Fruit fly (Drosophila melanogaster) whole organism, embryonic: ENCODE results near the gene papi.

ENCODE experiments used
- B-H1 ChIP-seq: fragments of 200-800 bp; sonication (Bioruptor generic); IDR thresholded peaks from 3 replicates; pipeline ENCODE4 v1.3.6; 2022; ENCODE audit warnings: missing biosample characterization, missing genetic modification characterization
- B-H2 ChIP-seq: fragments of 200-800 bp; sonication (Bioruptor generic); optimal IDR thresholded peaks from 2 replicates; lab custom pipeline; 2018; ENCODE audit warnings: missing biosample characterization, mild to moderate bottlenecking, missing genetic modification characterization
- CG12155 ChIP-seq: fragments of 200-800 bp; sonication (Bioruptor generic); optimal IDR thresholded peaks from 3 replicates; lab custom pipeline; 2016; ENCODE audit warnings: missing biosample characterization, missing genetic modification characterization
- CG13624 ChIP-seq: fragments of 200-800 bp; sonication (Bioruptor generic); optimal IDR thresholded peaks from 2 replicates; lab custom pipeline; 2016; ENCODE audit warnings: missing biosample characterization, missing genetic modification characterization
- CG14710 ChIP-seq: fragments of 200-800 bp; sonication (Bioruptor generic); optimal IDR thresholded peaks from 3 replicates; lab custom pipeline; 2019; ENCODE audit warnings: missing biosample characterization, mild to moderate bottlenecking, missing genetic modification characterization, moderate library complexity
- CG8290 ChIP-seq, 3 experiments: fragments of 200-800 bp; sonication (Bioruptor generic); optimal IDR thresholded peaks; 2 replicates each; lab custom pipeline; 2016 to 2019; ENCODE audit warnings: missing biosample characterization in 3 of 3, missing genetic modification characterization in 3 of 3, mild to moderate bottlenecking in 2 of 3, moderate library complexity in 1 of 3
- Myb ChIP-seq: fragments of 200-800 bp; sonication (Bioruptor generic); optimal IDR thresholded peaks from 2 replicates; lab custom pipeline; 2016; ENCODE audit warnings: missing biosample characterization, missing genetic modification characterization
- Opbp ChIP-seq: fragments of 200-800 bp; sonication (Bioruptor generic); IDR thresholded peaks from 3 replicates; pipeline ENCODE4 v1.3.6; 2022; ENCODE audit warnings: missing biosample characterization, missing genetic modification characterization; ENCODE audit not compliant: partially characterized antibody
- Sin3A ChIP-seq: fragments of >200 bp; optimal IDR thresholded peaks from 2 replicates; lab custom pipeline; 2018
- gem ChIP-seq: fragments of 200-800 bp; sonication (Bioruptor generic); optimal IDR thresholded peaks from 2 replicates; lab custom pipeline; 2019; ENCODE audit warnings: missing biosample characterization, mild to moderate bottlenecking, missing genetic modification characterization, moderate library complexity
- hbn ChIP-seq: fragments of 200-800 bp; sonication (Bioruptor generic); IDR thresholded peaks from 2 replicates; pipeline ENCODE4 v1.3.6; 2022; ENCODE audit warnings: missing biosample characterization, missing genetic modification characterization; ENCODE audit not compliant: partially characterized antibody
- org-1 ChIP-seq: fragments of 200-800 bp; sonication (Bioruptor generic); optimal IDR thresholded peaks from 2 replicates; lab custom pipeline; 2017; ENCODE audit warnings: missing biosample characterization, missing genetic modification characterization
- pan ChIP-seq, 4 experiments: fragments of >200 bp in 3 of 4; fragments of 200-800 bp in 1 of 4; sonication (Bioruptor generic) in 1 of 4; optimal IDR thresholded peaks in 3 of 4; IDR thresholded peaks in 1 of 4; 2 replicates each; pipeline versions ENCODE4 v1.3.6 to Lab custom; 2017 to 2022; ENCODE audit warnings: missing biosample characterization in 2 of 4, missing genetic modification characterization in 2 of 4, mixed read lengths in 1 of 4
- unpg ChIP-seq: fragments of 200-800 bp; sonication (Bioruptor generic); optimal IDR thresholded peaks from 3 replicates; lab custom pipeline; 2018; ENCODE audit warnings: missing biosample characterization, mild to moderate bottlenecking, missing genetic modification characterization, moderate library complexity

- TF ChIP-seq Opbp (GFP tag; lab: Robert Waterston, UW): no peak
- TF ChIP-seq CG8290 (GFP tag; optimal IDR thresholded peaks at IDR 0.05; lab: Kevin White, UChicago): no peak
- TF ChIP-seq CG8290 (tag; optimal IDR thresholded peaks at IDR 0.05; lab: Kevin White, UChicago): peak; percentile 63 to 89
- TF ChIP-seq gem (tag; lab: Kevin White, UChicago): peak; percentile 77
- TF ChIP-seq Sin3A (lab: Kevin White, UChicago): no peak
- TF ChIP-seq org-1 (GFP tag; lab: Kevin White, UChicago): peak; percentile 5
- no peak for TF ChIP-seq hbn
- peak; percentile 34 for TF ChIP-seq unpg (GFP tag; lab: Kevin White, UChicago)
- TF ChIP-seq CG13624 (GFP tag; lab: Kevin White, UChicago): no peak
- no peak for TF ChIP-seq B-H1
- peak; percentile 32 for TF ChIP-seq Myb (GFP tag; lab: Kevin White, UChicago)
- no peak for TF ChIP-seq pan (optimal IDR thresholded peaks at IDR 0.05; lab: Kevin White, UChicago)
- TF ChIP-seq pan (GFP tag; optimal IDR thresholded peaks at IDR 0.05 in 1 of 2, IDR thresholded peaks at IDR 0.05 in 1 of 2): no peak
- TF ChIP-seq B-H2: peak; percentile 53
- TF ChIP-seq CG14710: peak; percentile 38
- TF ChIP-seq CG12155 (GFP tag; lab: Kevin White, UChicago): peak; percentile 97
Measured at dm6 chr2L:2196590-2197474, 23.7 kb upstream of the papi start.
